Fruit fly (Drosophila melanogaster): ENCODE results near the gene Smyd3.

DNA sequence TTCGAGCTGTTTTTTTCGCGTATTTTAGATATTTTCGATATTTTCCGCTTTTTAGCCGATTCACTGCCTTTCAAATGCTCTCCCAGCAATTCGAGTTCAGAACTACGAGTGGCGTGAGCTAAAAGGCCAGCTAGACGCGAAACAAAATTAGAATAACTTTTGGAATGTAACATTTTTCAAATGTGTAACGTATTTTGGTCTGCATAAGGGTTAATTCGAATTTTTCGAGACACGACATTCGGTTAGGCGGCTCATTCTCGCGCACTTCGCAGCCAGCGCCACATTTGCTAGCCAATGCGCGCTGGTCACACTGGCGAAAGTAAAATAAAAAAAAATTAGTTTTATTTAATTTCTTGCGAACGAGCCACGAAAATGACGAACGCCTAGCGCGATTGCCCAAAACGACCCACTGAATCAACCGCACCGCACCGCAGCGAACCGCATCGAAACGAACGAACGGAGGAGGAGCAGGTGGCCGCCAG is 15.9 kb upstream of the Smyd3 start, which contains the start of the genes brv3 and Pi4KIIIalpha:
- TF ChIP-seq Dll (optimal IDR thresholded peaks at IDR 0.05): no peak
- TF ChIP-seq usp (GFP tag; optimal IDR thresholded peaks at IDR 0.05): no peak
- no peak for TF ChIP-seq CG8478 (optimal IDR thresholded peaks at IDR 0.05)
- TF ChIP-seq psq (optimal IDR thresholded peaks at IDR 0.05): no peak
- TF ChIP-seq pan (optimal IDR thresholded peaks at IDR 0.05): no peak

Measured in whole organism.